Worm (Caenorhabditis elegans) whole organism, midembryonic: ENCODE measurements around the gene exos-9.
A peak's percentile ranks its signal among the peaks of the same experiment; 100 is the strongest.

Experiments used
- T22C8.4 ChIP-seq: fragments of 200-800 bp; sonication (Bioruptor generic); IDR thresholded peaks from 2 replicates; pipeline ENCODE4 v1.3.6; 2022; ENCODE audit warnings: missing genetic modification characterization, missing compliant biosample characterization
- cog-1 ChIP-seq: sonication (generic microtip); optimal IDR thresholded peaks from 2 replicates; lab custom pipeline; 2016; ENCODE audit warnings: missing genetic modification characterization, missing compliant biosample characterization
- flt-1 ChIP-seq: fragments of 200-800 bp; sonication (Bioruptor generic); IDR thresholded peaks from 2 replicates; pipeline ENCODE4 v1.3.6; 2022; ENCODE audit warnings: missing genetic modification characterization, missing compliant biosample characterization
- klf-2 ChIP-seq: fragments of 200-800 bp; sonication (Bioruptor generic); conservative IDR thresholded peaks from 2 replicates; pipeline ENCODE4 v1.3.6; 2022; ENCODE audit warnings: missing genetic modification reagents, missing genetic modification characterization, missing compliant biosample characterization
- med-1 ChIP-seq: sonication (generic microtip); optimal IDR thresholded peaks from 2 replicates; lab custom pipeline; 2017; ENCODE audit warnings: missing genetic modification characterization, mild to moderate bottlenecking, missing compliant biosample characterization, antibody characterized with exemption, missing genetic modification reagents; ENCODE audit not compliant: insufficient read depth
- ref-1 ChIP-seq: fragments of 200-800 bp; sonication (Bioruptor generic); conservative IDR thresholded peaks from 2 replicates; pipeline ENCODE4 v1.3.6; 2022; ENCODE audit warnings: missing genetic modification reagents, missing genetic modification characterization, missing compliant biosample characterization
- tab-1 ChIP-seq: fragments of 200-800 bp; sonication (Bioruptor generic); IDR thresholded peaks from 2 replicates; pipeline ENCODE4 v1.3.6; 2022; ENCODE audit warnings: missing genetic modification characterization, missing compliant biosample characterization
- ztf-23 ChIP-seq: fragments of 200-800 bp; sonication (Bioruptor generic); IDR thresholded peaks from 2 replicates; pipeline ENCODE4 v1.3.6; 2022; ENCODE audit warnings: missing genetic modification reagents, missing genetic modification characterization, missing compliant biosample characterization

- TF ChIP-seq ztf-23 (GFP tag; lab: Robert Waterston, UW) (no peak; the same call in 1 of the 2 replicates), klf-2 (GFP tag; lab: Robert Waterston, UW) (no peak), T22C8.4 (GFP tag; lab: Robert Waterston, UW) (no peak), tab-1 (GFP tag; lab: Robert Waterston, UW) (no peak), ref-1 (GFP tag; lab: Robert Waterston, UW) (no peak), flt-1 (GFP tag; lab: Robert Waterston, UW) (0 out of 2 replicates have a peak, but pooled peaks have one; percentile 18), med-1 (no peak), cog-1 (tag; lab: Kevin White, UChicago) (no peak)
These were observed 16.1 kb downstream of the exos-9 start, which contains the start of gene epg-4 for ce11 chrIII:7181822-7182221.
